Worm (Caenorhabditis elegans): ENCODE data around the gene T19H5.6.

DNA sequence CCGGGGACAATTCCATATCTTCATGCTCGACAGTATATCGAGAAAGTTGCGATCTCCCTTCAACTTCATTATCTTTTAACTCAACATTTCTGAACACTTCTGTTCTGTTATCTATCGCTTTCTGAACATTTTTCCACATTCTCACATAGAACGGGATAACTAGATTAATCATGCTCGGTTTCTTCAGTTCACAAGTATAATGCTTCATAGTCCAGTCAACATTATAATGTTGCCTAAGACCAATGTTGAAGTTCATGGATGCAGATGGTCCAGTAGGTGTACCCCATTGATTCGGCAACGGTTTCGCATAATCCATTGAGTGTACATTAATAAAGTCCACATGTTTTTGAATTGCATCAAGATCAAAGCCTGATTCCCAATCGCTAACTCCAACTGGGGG, 31.2 kb downstream of the T19H5.6 start:
- TF ChIP-seq flt-1 (GFP tag; IDR thresholded peaks at IDR 0.05) (no peak), tab-1 (GFP tag; IDR thresholded peaks at IDR 0.05) (no peak), ref-1 (GFP tag; conservative IDR thresholded peaks at IDR 0.05) (no peak), med-1 (GFP tag; optimal IDR thresholded peaks at IDR 0.05; ENCODE audit: insufficient read depth) (no peak), cog-1 (tag; optimal IDR thresholded peaks at IDR 0.05) (no peak), klf-2 (GFP tag; conservative IDR thresholded peaks at IDR 0.05) (no peak), ztf-23 (GFP tag; IDR thresholded peaks at IDR 0.05) (no peak), ztf-29 (GFP tag; IDR thresholded peaks at IDR 0.05) (no peak), T22C8.4 (GFP tag; IDR thresholded peaks at IDR 0.05) (no peak)
